Worm (Caenorhabditis elegans) whole organism, L1 larva: Measurements from ENCODE around the gene pqn-27.

Source experiments
- ceh-90 ChIP-seq: sonication (generic microtip); optimal IDR thresholded peaks from 2 replicates; lab custom pipeline; 2016; ENCODE audit warnings: missing genetic modification characterization, missing compliant biosample characterization
- dpl-1 ChIP-seq, 3 experiments: fragments of 150-350 bp in 2 of 3; sonication (generic microtip) in 1 of 3; optimal IDR thresholded peaks; 2 replicates each; lab custom pipeline; 2014 to 2017; ENCODE audit warnings: missing biosample characterization in 3 of 3, missing genetic modification characterization in 3 of 3, missing genetic modification reagents in 3 of 3
- elt-2 ChIP-seq: sonication (generic microtip); optimal IDR thresholded peaks from 2 replicates; lab custom pipeline; 2016; ENCODE audit warnings: missing genetic modification characterization, mild to moderate bottlenecking, inconsistent platforms, missing compliant biosample characterization, missing genetic modification reagents
- elt-3 ChIP-seq, 6 experiments: fragments of 150-350 bp in 1 of 6; sonication (generic microtip); optimal IDR thresholded peaks; 2 replicates each; lab custom pipeline; 2017 to 2018; ENCODE audit warnings: missing biosample characterization in 6 of 6, missing genetic modification characterization in 6 of 6, inconsistent platforms in 1 of 6
- jun-1 ChIP-seq: fragments of 150-350 bp; optimal IDR thresholded peaks from 2 replicates; lab custom pipeline; 2014; ENCODE audit warnings: missing biosample characterization, missing genetic modification reagents, missing genetic modification characterization
- nhr-77 ChIP-seq: fragments of 150-350 bp; optimal IDR thresholded peaks from 2 replicates; lab custom pipeline; 2014; ENCODE audit warnings: missing biosample characterization, missing genetic modification characterization
- tbx-2 ChIP-seq: sonication (generic microtip); optimal IDR thresholded peaks from 2 replicates; lab custom pipeline; 2016; ENCODE audit warnings: missing genetic modification characterization, missing compliant biosample characterization
- unc-86 ChIP-seq: sonication (generic microtip); optimal IDR thresholded peaks from 2 replicates; lab custom pipeline; 2016; ENCODE audit warnings: missing genetic modification characterization, missing compliant biosample characterization

- no peak for TF ChIP-seq elt-3 (tag; optimal IDR thresholded peaks at IDR 0.05; lab: Kevin White, UChicago)
- no peak for TF ChIP-seq tbx-2 (tag; lab: Kevin White, UChicago)
- no peak for TF ChIP-seq unc-86 (tag; lab: Kevin White, UChicago)
- TF ChIP-seq dpl-1 (GFP tag; optimal IDR thresholded peaks at IDR 0.05; lab: Kevin White, UChicago) = no peak
- TF ChIP-seq ceh-90 (tag; lab: Kevin White, UChicago) = no peak
- no peak for TF ChIP-seq elt-2 (tag; lab: Kevin White, UChicago)
- no peak for TF ChIP-seq jun-1 (tag; lab: Kevin White, UChicago)
- TF ChIP-seq nhr-77 = no peak
Measured at ce11 chrII:13414554-13415057, 45.8 kb downstream of the pqn-27 start, which contains the start of gene Y48E1C.1.
